Fruit fly (Drosophila melanogaster) whole organism, wandering third instar larva: Measurements from ENCODE around the gene alt.

Source experiments
- Abd-B ChIP-seq: fragments of >200 bp; optimal IDR thresholded peaks from 2 replicates; lab custom pipeline; 2017; ENCODE audit warnings: missing biosample characterization, missing genetic modification characterization
- CG9705 ChIP-seq: fragments of 200-800 bp; sonication (Bioruptor generic); optimal IDR thresholded peaks from 2 replicates; lab custom pipeline; 2018; ENCODE audit warnings: missing biosample characterization, mild to moderate bottlenecking, missing genetic modification characterization
- Dif ChIP-seq: fragments of 200-275, 200-300 bp; sonication (Bioruptor generic); optimal IDR thresholded peaks from 2 replicates; lab custom pipeline; 2018; ENCODE audit warnings: missing biosample characterization, missing genetic modification characterization; ENCODE audit not compliant: partially characterized antibody
- HLH106 ChIP-seq: fragments of 200-800 bp; optimal IDR thresholded peaks from 3 replicates; lab custom pipeline; 2019; ENCODE audit warnings: missing biosample characterization, mild to moderate bottlenecking, missing genetic modification characterization, moderate library complexity
- Hnf4 ChIP-seq: fragments of 200-800 bp; sonication (Bioruptor generic); optimal IDR thresholded peaks from 2 replicates; lab custom pipeline; 2016; ENCODE audit warnings: missing biosample characterization, mild to moderate bottlenecking, missing genetic modification characterization
- Hr78 ChIP-seq: fragments of >200 bp; optimal IDR thresholded peaks from 2 replicates; lab custom pipeline; 2017; ENCODE audit warnings: missing biosample characterization, missing genetic modification characterization
- Hr83 ChIP-seq: fragments of 200-300 bp; sonication (Bioruptor generic); optimal IDR thresholded peaks from 2 replicates; lab custom pipeline; 2016; ENCODE audit warnings: missing biosample characterization, mild to moderate bottlenecking, missing genetic modification characterization, moderate library complexity; ENCODE audit not compliant: poor library complexity, severe bottlenecking
- Jra ChIP-seq: sonication (Bioruptor generic); optimal IDR thresholded peaks from 2 replicates; lab custom pipeline; 2016; ENCODE audit warnings: missing biosample characterization, missing genetic modification characterization
- Myc ChIP-seq: fragments of >200 bp; optimal IDR thresholded peaks from 2 replicates; lab custom pipeline; 2017
- N ChIP-seq: fragments of >200 bp; optimal IDR thresholded peaks from 2 replicates; lab custom pipeline; 2018; ENCODE audit warnings: missing biosample characterization, missing external identifiers, missing genetic modification characterization
- OdsH ChIP-seq: fragments of 200-800 bp; sonication (Bioruptor generic); optimal IDR thresholded peaks from 2 replicates; lab custom pipeline; 2016; ENCODE audit warnings: missing biosample characterization, mild to moderate bottlenecking, missing genetic modification characterization
- Rel ChIP-seq, 2 experiments: fragments of 200-800 bp; sonication (Bioruptor generic) in 1 of 2; optimal IDR thresholded peaks; 2 replicates in 1 of 2; 3 replicates in 1 of 2; lab custom pipeline; 2016 to 2019; ENCODE audit warnings: mild to moderate bottlenecking in 2 of 2, missing biosample characterization in 2 of 2, missing genetic modification characterization in 2 of 2, moderate library complexity in 1 of 2
- Sp1 ChIP-seq: fragments of 200-800 bp; sonication (Bioruptor generic); optimal IDR thresholded peaks from 3 replicates; lab custom pipeline; 2019; ENCODE audit warnings: missing biosample characterization, mild to moderate bottlenecking, missing genetic modification characterization, moderate library complexity
- br ChIP-seq: fragments of 200-800 bp; sonication (Bioruptor generic); optimal IDR thresholded peaks from 2 replicates; lab custom pipeline; 2016; ENCODE audit warnings: missing biosample characterization, missing genetic modification characterization
- dl ChIP-seq, 2 experiments: fragments of 175-275, 200-275 bp in 1 of 2; fragments of 200-275 bp in 1 of 2; sonication (Bioruptor generic); optimal IDR thresholded peaks; lab custom pipeline; 2018; ENCODE audit warnings: mild to moderate bottlenecking in 2 of 2, missing biosample characterization in 2 of 2, missing genetic modification characterization in 2 of 2, moderate library complexity in 2 of 2; ENCODE audit not compliant: partially characterized antibody in 2 of 2, insufficient read depth in 1 of 2
- dmrt93B ChIP-seq: fragments of 200-800 bp; sonication (Bioruptor generic); optimal IDR thresholded peaks from 2 replicates; lab custom pipeline; 2018; ENCODE audit warnings: missing biosample characterization, mild to moderate bottlenecking, missing genetic modification characterization
- ey ChIP-seq: fragments of 200-800 bp; sonication (Bioruptor generic); optimal IDR thresholded peaks from 2 replicates; lab custom pipeline; 2016; ENCODE audit warnings: missing biosample characterization, missing genetic modification characterization
- foxo ChIP-seq, 2 experiments: fragments of 200-800 bp; sonication (Bioruptor generic); optimal IDR thresholded peaks; 2 replicates in 1 of 2; 3 replicates in 1 of 2; lab custom pipeline; 2016 to 2017; ENCODE audit warnings: missing biosample characterization in 2 of 2, missing genetic modification characterization in 2 of 2
- fru ChIP-seq: fragments of 200-800 bp; sonication (Bioruptor generic); optimal IDR thresholded peaks from 3 replicates; lab custom pipeline; 2016; ENCODE audit warnings: missing biosample characterization, mild to moderate bottlenecking, missing genetic modification characterization
- h ChIP-seq: fragments of 200-800 bp; sonication (Bioruptor generic); optimal IDR thresholded peaks from 3 replicates; lab custom pipeline; 2016; ENCODE audit warnings: missing biosample characterization, mild to moderate bottlenecking, missing genetic modification characterization
- pan ChIP-seq: fragments of >200 bp; optimal IDR thresholded peaks from 2 replicates; lab custom pipeline; 2017
- rgr ChIP-seq: fragments of 200-800 bp; sonication (Bioruptor generic); optimal IDR thresholded peaks from 3 replicates; lab custom pipeline; 2016; ENCODE audit warnings: missing biosample characterization, mild to moderate bottlenecking, missing genetic modification characterization
- sage ChIP-seq: fragments of 200-800 bp; sonication (Bioruptor generic); optimal IDR thresholded peaks from 2 replicates; lab custom pipeline; 2016; ENCODE audit warnings: missing biosample characterization, mild to moderate bottlenecking, missing genetic modification characterization
- sv ChIP-seq: fragments of 200-800 bp; sonication (Bioruptor generic); optimal IDR thresholded peaks from 3 replicates; lab custom pipeline; 2016; ENCODE audit warnings: missing biosample characterization, missing genetic modification characterization
- tai ChIP-seq: sonication (Bioruptor generic); optimal IDR thresholded peaks from 2 replicates; lab custom pipeline; 2016; ENCODE audit warnings: missing biosample characterization, missing genetic modification characterization
- woc ChIP-seq: sonication (Bioruptor generic); optimal IDR thresholded peaks from 2 replicates; lab custom pipeline; 2016; ENCODE audit warnings: missing biosample characterization, mild to moderate bottlenecking, missing genetic modification characterization

The alt gene

dm6 chr3R:17699891-17700487, 17.7 kb upstream of the alt start:
- TF ChIP-seq tai (GFP tag; lab: Kevin White, UChicago) (no peak), OdsH (GFP tag; lab: Kevin White, UChicago) (no peak), Hr83 (GFP tag; lab: Kevin White, UChicago) (peak; percentile 76), fru (no peak), pan (lab: Kevin White, UChicago) (no peak), Dif (GFP tag; lab: Kevin White, UChicago) (peak; percentile 57), ey (GFP tag; lab: Kevin White, UChicago) (no peak), br (GFP tag; lab: Kevin White, UChicago) (no peak), N (GFP tag; lab: Kevin White, UChicago) (no peak), dl (GFP tag; optimal IDR thresholded peaks at IDR 0.05; lab: Kevin White, UChicago; ENCODE audit: insufficient read depth in 1 of 2, partially characterized antibody in 2 of 2) (no peak), CG9705 (no peak), foxo (GFP tag; optimal IDR thresholded peaks at IDR 0.05; lab: Kevin White, UChicago) (no peak), Myc (lab: Kevin White, UChicago) (no peak), dmrt93B (GFP tag; lab: Kevin White, UChicago) (no peak), Rel (GFP tag; optimal IDR thresholded peaks at IDR 0.05; lab: Kevin White, UChicago) (peak; percentile 89), Rel (tag; optimal IDR thresholded peaks at IDR 0.05; lab: Kevin White, UChicago) (no peak), Hnf4 (GFP tag; lab: Kevin White, UChicago) (no peak)

- TF ChIP-seq HLH106 = peak; percentile 43
- no peak for TF ChIP-seq Rel (GFP tag; optimal IDR thresholded peaks at IDR 0.05; lab: Kevin White, UChicago)
- peak; percentile 71 for TF ChIP-seq Rel (tag; optimal IDR thresholded peaks at IDR 0.05; lab: Kevin White, UChicago)
- no peak for TF ChIP-seq foxo (GFP tag; optimal IDR thresholded peaks at IDR 0.05; lab: Kevin White, UChicago)
- TF ChIP-seq ey (GFP tag; lab: Kevin White, UChicago) = peak; percentile 15
Measured at dm6 chr3R:17686875-17687274, 4.6 kb upstream of the alt start, which contains the start of gene CG31249. Gene CG31249 (minus strand): TSS chr3R:17687071.

- no peak for TF ChIP-seq OdsH (GFP tag; lab: Kevin White, UChicago)
- peak; percentile 56 for TF ChIP-seq Jra (GFP tag; lab: Kevin White, UChicago)
- TF ChIP-seq HLH106 = peak; percentile 20
- TF ChIP-seq sage = peak; percentile 49
- TF ChIP-seq Myc (lab: Kevin White, UChicago) = peak; percentile 11
Measured at dm6 chr3R:17684854-17685253, 2.5 kb upstream of the alt start, which contains the start of the genes CG31251 and CG31360. Gene CG31251 (minus strand): TSS chr3R:17684915. Gene CG31360 (plus strand): TSS chr3R:17685097.

- TF ChIP-seq Dif (GFP tag; lab: Kevin White, UChicago) (peak; percentile 43), OdsH (GFP tag; lab: Kevin White, UChicago) (no peak), N (GFP tag; lab: Kevin White, UChicago) (no peak), sage (no peak), Hr78 (GFP tag; lab: Kevin White, UChicago) (no peak), tai (GFP tag; lab: Kevin White, UChicago) (no peak), Rel (GFP tag; optimal IDR thresholded peaks at IDR 0.05; lab: Kevin White, UChicago) (no peak), Rel (tag; optimal IDR thresholded peaks at IDR 0.05; lab: Kevin White, UChicago) (peak; percentile 37), br (GFP tag; lab: Kevin White, UChicago) (no peak), dl (GFP tag; optimal IDR thresholded peaks at IDR 0.05; lab: Kevin White, UChicago; ENCODE audit: insufficient read depth in 1 of 2, partially characterized antibody in 2 of 2) (peak in 1 of 2 experiments; percentile 2)
Measured at dm6 chr3R:17681611-17682243, 588 bp downstream of the alt start.

dm6 chr3R:17680639-17681302, 1.5 kb downstream of the alt start:
- TF ChIP-seq HLH106 (peak; percentile 62), h (GFP tag; lab: Kevin White, UChicago) (peak; percentile 24), woc (GFP tag; lab: Kevin White, UChicago) (peak; percentile 64), OdsH (GFP tag; lab: Kevin White, UChicago) (peak; percentile 23), Abd-B (GFP tag; lab: Kevin White, UChicago) (no peak), Sp1 (GFP tag; lab: Kevin White, UChicago) (peak; percentile 55), sage (no peak), rgr (GFP tag; lab: Kevin White, UChicago) (peak; percentile 17), CG9705 (no peak), sv (GFP tag; lab: Kevin White, UChicago) (peak; percentile 9), Myc (lab: Kevin White, UChicago) (peak; percentile 93), Hnf4 (GFP tag; lab: Kevin White, UChicago) (peak; percentile 3), fru (peak; percentile 22), foxo (GFP tag; optimal IDR thresholded peaks at IDR 0.05; lab: Kevin White, UChicago) (peak in 1 of 2 experiments; percentile 58)
